Fruit fly (Drosophila melanogaster) whole organism, embryonic: ENCODE measurements around the gene CG14805.

Experiments
- Atf6 ChIP-seq: fragments of 200-800 bp; sonication (Bioruptor generic); IDR thresholded peaks from 2 replicates; pipeline ENCODE4 v1.3.6; 2022; ENCODE audit warnings: missing biosample characterization, missing genetic modification characterization
- BtbVII ChIP-seq: fragments of 200-800 bp; sonication (Bioruptor generic); optimal IDR thresholded peaks from 3 replicates; lab custom pipeline; 2017; ENCODE audit warnings: missing biosample characterization, mild to moderate bottlenecking, missing genetic modification characterization
- CG10267 ChIP-seq: fragments of 200-800 bp; sonication (Bioruptor generic); optimal IDR thresholded peaks from 2 replicates; lab custom pipeline; 2018; ENCODE audit warnings: missing biosample characterization, mild to moderate bottlenecking, missing genetic modification characterization, moderate library complexity
- CG10321 ChIP-seq: fragments of 200-800 bp; sonication (Bioruptor generic); IDR thresholded peaks from 2 replicates; pipeline ENCODE4 v1.3.6; 2022; ENCODE audit warnings: missing biosample characterization, missing genetic modification characterization
- CG10431 ChIP-seq: fragments of 200-800 bp; sonication (Bioruptor generic); optimal IDR thresholded peaks from 3 replicates; lab custom pipeline; 2018; ENCODE audit warnings: missing biosample characterization, mild to moderate bottlenecking, missing genetic modification characterization
- CG10462 ChIP-seq: fragments of 200-800 bp; sonication (Bioruptor generic); optimal IDR thresholded peaks from 2 replicates; lab custom pipeline; 2016; ENCODE audit warnings: missing biosample characterization, missing genetic modification characterization
- CG10959 ChIP-seq: fragments of 200-800 bp; sonication (Bioruptor generic); IDR thresholded peaks from 2 replicates; pipeline ENCODE4 v1.3.6; 2022; ENCODE audit warnings: missing biosample characterization, missing genetic modification characterization
- CG12155 ChIP-seq: fragments of 200-800 bp; sonication (Bioruptor generic); optimal IDR thresholded peaks from 3 replicates; lab custom pipeline; 2016; ENCODE audit warnings: missing biosample characterization, missing genetic modification characterization
- CG12942 ChIP-seq: fragments of 200-800 bp; sonication (Bioruptor generic); optimal IDR thresholded peaks from 3 replicates; lab custom pipeline; 2016; ENCODE audit warnings: missing biosample characterization, missing genetic modification characterization
- CG1602 ChIP-seq: fragments of 200-800 bp; sonication (Bioruptor generic); optimal IDR thresholded peaks from 3 replicates; lab custom pipeline; 2016; ENCODE audit warnings: missing biosample characterization, missing genetic modification characterization
- CG1647 ChIP-seq: fragments of 200-800 bp; sonication (Bioruptor generic); optimal IDR thresholded peaks from 3 replicates; lab custom pipeline; 2016; ENCODE audit warnings: missing biosample characterization, missing genetic modification characterization
- CG17359 ChIP-seq: fragments of 200-800 bp; sonication (Bioruptor generic); optimal IDR thresholded peaks from 3 replicates; lab custom pipeline; 2018; ENCODE audit warnings: missing biosample characterization, mild to moderate bottlenecking, missing genetic modification characterization, moderate library complexity
- CG17612 ChIP-seq: fragments of 200-800 bp; sonication (Bioruptor generic); IDR thresholded peaks from 2 replicates; pipeline ENCODE4 v1.3.6; 2022; ENCODE audit warnings: missing biosample characterization, missing genetic modification characterization
- CG31365 ChIP-seq: fragments of 200-800 bp; sonication (Bioruptor generic); optimal IDR thresholded peaks from 2 replicates; lab custom pipeline; 2018; ENCODE audit warnings: missing biosample characterization, mild to moderate bottlenecking, missing genetic modification characterization
- CG5180 ChIP-seq: fragments of 200-800 bp; sonication (Bioruptor generic); optimal IDR thresholded peaks from 3 replicates; lab custom pipeline; 2017; ENCODE audit warnings: missing biosample characterization, missing genetic modification characterization, mild to moderate bottlenecking, moderate library complexity, missing genetic modification reagents
- CG6272 ChIP-seq: fragments of 200-800 bp; sonication (Bioruptor generic); IDR thresholded peaks from 2 replicates; pipeline ENCODE4 v1.3.6; 2022; ENCODE audit warnings: missing biosample characterization, missing genetic modification characterization
- CG9727 ChIP-seq: fragments of 200-800 bp; sonication (Bioruptor generic); optimal IDR thresholded peaks from 3 replicates; lab custom pipeline; 2017; ENCODE audit warnings: missing biosample characterization, mild to moderate bottlenecking, missing genetic modification characterization
- CG9817 ChIP-seq: fragments of 200-800 bp; sonication (Bioruptor generic); optimal IDR thresholded peaks from 2 replicates; lab custom pipeline; 2018; ENCODE audit warnings: missing biosample characterization, mild to moderate bottlenecking, missing genetic modification characterization, moderate library complexity
- D19A ChIP-seq: fragments of 200-800 bp; optimal IDR thresholded peaks from 3 replicates; lab custom pipeline; 2019; ENCODE audit warnings: missing biosample characterization, mild to moderate bottlenecking, missing genetic modification characterization, moderate library complexity
- Dad ChIP-seq: fragments of 200-800 bp; sonication (Bioruptor generic); optimal IDR thresholded peaks from 3 replicates; lab custom pipeline; 2016; ENCODE audit warnings: missing biosample characterization, missing genetic modification characterization
- Doc3 ChIP-seq: fragments of 200-800 bp; sonication (Bioruptor generic); IDR thresholded peaks from 3 replicates; pipeline ENCODE4 v1.3.6; 2022; ENCODE audit warnings: missing biosample characterization, missing genetic modification characterization; ENCODE audit not compliant: partially characterized antibody
- Drgx ChIP-seq: fragments of 200-800 bp; sonication (Bioruptor generic); IDR thresholded peaks from 2 replicates; pipeline ENCODE4 v1.3.6; 2022; ENCODE audit warnings: missing biosample characterization, missing genetic modification characterization
- E2f1 ChIP-seq: fragments of 200-800 bp; sonication (Bioruptor generic); IDR thresholded peaks from 2 replicates; pipeline ENCODE4 v1.3.6; 2022; ENCODE audit warnings: missing biosample characterization, missing genetic modification characterization
- GATAe ChIP-seq: fragments of 200-800 bp; sonication (Bioruptor generic); conservative IDR thresholded peaks from 2 replicates; pipeline ENCODE4 v1.3.6; 2022; ENCODE audit warnings: missing biosample characterization, missing genetic modification characterization
- MBD-R2 ChIP-seq: fragments of 200-800 bp; sonication (Bioruptor generic); IDR thresholded peaks from 2 replicates; pipeline ENCODE4 v1.3.6; 2022; ENCODE audit warnings: missing biosample characterization, missing genetic modification characterization
- MTF-1 ChIP-seq: fragments of 200-800 bp; sonication (Bioruptor generic); optimal IDR thresholded peaks from 2 replicates; lab custom pipeline; 2018; ENCODE audit warnings: missing biosample characterization, mild to moderate bottlenecking, missing genetic modification characterization, borderline replicate concordance
- Mrtf ChIP-seq: fragments of 200-800 bp; sonication (Bioruptor generic); IDR thresholded peaks from 3 replicates; pipeline ENCODE4 v1.3.6; 2022; ENCODE audit warnings: missing biosample characterization, missing genetic modification characterization
- Rx ChIP-seq: fragments of 200-800 bp; sonication (Bioruptor generic); IDR thresholded peaks from 2 replicates; pipeline ENCODE4 v1.3.6; 2022; ENCODE audit warnings: missing biosample characterization, missing genetic modification characterization
- Six4 ChIP-seq: fragments of 200-800 bp; sonication (Bioruptor generic); optimal IDR thresholded peaks from 2 replicates; lab custom pipeline; 2016; ENCODE audit warnings: missing biosample characterization, missing genetic modification characterization
- Spps ChIP-seq: fragments of 200-800 bp; sonication (Bioruptor generic); optimal IDR thresholded peaks from 2 replicates; lab custom pipeline; 2018; ENCODE audit warnings: missing biosample characterization, mild to moderate bottlenecking, missing genetic modification characterization
- Sry-β ChIP-seq: fragments of 200-800 bp; sonication (Bioruptor generic); optimal IDR thresholded peaks from 2 replicates; lab custom pipeline; 2018; ENCODE audit warnings: missing biosample characterization, mild to moderate bottlenecking, missing genetic modification characterization, moderate library complexity
- Tbp ChIP-seq: fragments of >200 bp; optimal IDR thresholded peaks from 2 replicates; lab custom pipeline; 2018; ENCODE audit warnings: missing biosample characterization, missing genetic modification characterization
- gce ChIP-seq: fragments of 200-800 bp; sonication (Bioruptor generic); IDR thresholded peaks from 3 replicates; pipeline ENCODE4 v1.3.6; 2022; ENCODE audit warnings: missing biosample characterization, missing genetic modification characterization
- gcm2 ChIP-seq: fragments of 200-800 bp; sonication (Bioruptor generic); optimal IDR thresholded peaks from 2 replicates; lab custom pipeline; 2016; ENCODE audit warnings: missing biosample characterization, missing genetic modification characterization
- gem ChIP-seq: fragments of 200-800 bp; sonication (Bioruptor generic); optimal IDR thresholded peaks from 2 replicates; lab custom pipeline; 2019; ENCODE audit warnings: missing biosample characterization, mild to moderate bottlenecking, missing genetic modification characterization, moderate library complexity
- hbn ChIP-seq: fragments of 200-800 bp; sonication (Bioruptor generic); IDR thresholded peaks from 2 replicates; pipeline ENCODE4 v1.3.6; 2022; ENCODE audit warnings: missing biosample characterization, missing genetic modification characterization; ENCODE audit not compliant: partially characterized antibody
- hkb ChIP-seq, 2 experiments: fragments of 200-800 bp in 1 of 2; fragments of >200 bp in 1 of 2; sonication (Bioruptor generic) in 1 of 2; IDR thresholded peaks in 1 of 2; optimal IDR thresholded peaks in 1 of 2; 2 replicates each; pipeline versions ENCODE4 v1.3.6 to Lab custom; 2017 to 2022; ENCODE audit warnings: missing biosample characterization in 1 of 2, missing genetic modification characterization in 1 of 2
- inv ChIP-seq: fragments of 200-800 bp; sonication (Bioruptor generic); IDR thresholded peaks from 2 replicates; pipeline ENCODE4 v1.3.6; 2022; ENCODE audit warnings: missing biosample characterization, missing genetic modification characterization; ENCODE audit not compliant: partially characterized antibody
- lilli ChIP-seq: fragments of 200-800 bp; sonication (Bioruptor generic); optimal IDR thresholded peaks from 3 replicates; lab custom pipeline; 2016; ENCODE audit warnings: missing biosample characterization, missing genetic modification characterization
- maf-S ChIP-seq: fragments of 200-800 bp; sonication (Bioruptor generic); optimal IDR thresholded peaks from 2 replicates; lab custom pipeline; 2016; ENCODE audit warnings: missing biosample characterization, missing genetic modification characterization
- oc ChIP-seq: fragments of 200-800 bp; sonication (Bioruptor generic); optimal IDR thresholded peaks from 2 replicates; lab custom pipeline; 2018; ENCODE audit warnings: missing biosample characterization, mild to moderate bottlenecking, missing genetic modification characterization, moderate library complexity
- prd ChIP-seq, 3 experiments: fragments of >200 bp in 2 of 3; fragments of 200-800 bp in 1 of 3; sonication (Bioruptor generic) in 1 of 3; optimal IDR thresholded peaks in 2 of 3; IDR thresholded peaks in 1 of 3; 2 replicates in 2 of 3; 3 replicates in 1 of 3; pipeline versions ENCODE4 v1.3.6 to Lab custom; 2017 to 2022; ENCODE audit warnings: missing biosample characterization in 1 of 3, missing genetic modification characterization in 1 of 3
- ranshi ChIP-seq: fragments of 200-800 bp; sonication (Bioruptor generic); IDR thresholded peaks from 2 replicates; pipeline ENCODE4 v1.3.6; 2022; ENCODE audit warnings: missing biosample characterization, missing genetic modification characterization
- rib ChIP-seq: fragments of 200-800 bp; sonication (Bioruptor generic); IDR thresholded peaks from 2 replicates; pipeline ENCODE4 v1.3.6; 2022; ENCODE audit warnings: missing biosample characterization, missing genetic modification characterization
- ro ChIP-seq: fragments of 200-800 bp; sonication (Bioruptor generic); IDR thresholded peaks from 2 replicates; pipeline ENCODE4 v1.3.6; 2022; ENCODE audit warnings: missing biosample characterization, missing genetic modification characterization
- sd ChIP-seq: fragments of 200-800 bp; sonication (Bioruptor generic); optimal IDR thresholded peaks from 3 replicates; lab custom pipeline; 2018; ENCODE audit warnings: missing biosample characterization, mild to moderate bottlenecking, missing genetic modification characterization, moderate library complexity
- slp2 ChIP-seq: fragments of 200-800 bp; sonication (Bioruptor generic); optimal IDR thresholded peaks from 2 replicates; lab custom pipeline; 2016; ENCODE audit warnings: missing biosample characterization, missing genetic modification characterization
- sug ChIP-seq: fragments of 200-800 bp; optimal IDR thresholded peaks from 2 replicates; lab custom pipeline; 2019; ENCODE audit warnings: missing biosample characterization, mild to moderate bottlenecking, missing genetic modification characterization, moderate library complexity
- tin ChIP-seq: fragments of 200-800 bp; sonication (Bioruptor generic); optimal IDR thresholded peaks from 3 replicates; lab custom pipeline; 2016; ENCODE audit warnings: missing biosample characterization, missing genetic modification characterization
- trem ChIP-seq: fragments of 200-800 bp; optimal IDR thresholded peaks from 3 replicates; lab custom pipeline; 2019; ENCODE audit warnings: missing biosample characterization, mild to moderate bottlenecking, missing genetic modification characterization, moderate library complexity
- yki ChIP-seq: fragments of >200 bp; optimal IDR thresholded peaks from 3 replicates; lab custom pipeline; 2018

CG14805 gene

dm6 chrX:1873515-1874126 is 3.5 kb upstream of the CG14805 start, which contains the start of the genes Pgam5 and Vps26 (continued):
- no peak for TF ChIP-seq tin (GFP tag; lab: Kevin White, UChicago)
- no peak for TF ChIP-seq Tbp (GFP tag; lab: Kevin White, UChicago)
- no peak for TF ChIP-seq E2f1 (GFP tag; lab: Robert Waterston, UW)
- TF ChIP-seq yki (lab: Kevin White, UChicago): no peak
- TF ChIP-seq lilli: no peak
- no peak for TF ChIP-seq Six4
- TF ChIP-seq slp2: no peak
- TF ChIP-seq CG9727: no peak
- TF ChIP-seq maf-S (GFP tag; lab: Kevin White, UChicago): no peak
- no peak for TF ChIP-seq prd (optimal IDR thresholded peaks at IDR 0.05; lab: Kevin White, UChicago)
- TF ChIP-seq prd (GFP tag; IDR thresholded peaks at IDR 0.05; lab: Robert Waterston, UW): no peak
- no peak for TF ChIP-seq D19A (tag; lab: Kevin White, UChicago)
- TF ChIP-seq Mrtf (GFP tag; lab: Robert Waterston, UW): no peak
- no peak for TF ChIP-seq BtbVII (GFP tag; lab: Kevin White, UChicago)
- no peak for TF ChIP-seq CG12942
- no peak for TF ChIP-seq hbn (GFP tag; lab: Robert Waterston, UW)
- TF ChIP-seq CG5180: no peak
- no peak for TF ChIP-seq Spps (tag; lab: Kevin White, UChicago)
- peak; percentile 76 for TF ChIP-seq sd (tag; lab: Kevin White, UChicago)
- TF ChIP-seq CG1602 (GFP tag; lab: Kevin White, UChicago): no peak
- TF ChIP-seq CG10959 (GFP tag; lab: Robert Waterston, UW): no peak
- TF ChIP-seq rib (GFP tag; lab: Robert Waterston, UW): no peak
- TF ChIP-seq gem (tag; lab: Kevin White, UChicago): no peak
- no peak for TF ChIP-seq Rx
- no peak for TF ChIP-seq CG12155 (GFP tag; lab: Kevin White, UChicago)
- no peak for TF ChIP-seq Dad (GFP tag; lab: Kevin White, UChicago)
- TF ChIP-seq inv (GFP tag; lab: Robert Waterston, UW): no peak
- no peak for TF ChIP-seq CG10321 (GFP tag; lab: Robert Waterston, UW)
- no peak for TF ChIP-seq Doc3
- peak; percentile 39 for TF ChIP-seq CG10267 (tag; lab: Kevin White, UChicago)
- TF ChIP-seq oc (tag; lab: Kevin White, UChicago): no peak
- TF ChIP-seq gce (GFP tag; lab: Robert Waterston, UW): no peak
- no peak for TF ChIP-seq CG17612
- TF ChIP-seq ranshi (GFP tag; lab: Robert Waterston, UW): no peak
- no peak for TF ChIP-seq MTF-1 (GFP tag; lab: Kevin White, UChicago)
- no peak for TF ChIP-seq CG31365 (tag; lab: Kevin White, UChicago)
- TF ChIP-seq CG10462 (GFP tag; lab: Kevin White, UChicago): no peak
- TF ChIP-seq CG9817: no peak
- TF ChIP-seq CG17359 (tag; lab: Kevin White, UChicago): no peak
- TF ChIP-seq hkb (optimal IDR thresholded peaks at IDR 0.05; lab: Kevin White, UChicago): peak; percentile 15
- no peak for TF ChIP-seq hkb (GFP tag; IDR thresholded peaks at IDR 0.05; lab: Robert Waterston, UW)
- TF ChIP-seq ro (GFP tag; lab: Robert Waterston, UW): no peak
- TF ChIP-seq gcm2 (GFP tag; lab: Kevin White, UChicago): no peak
- no peak for TF ChIP-seq CG1647 (GFP tag; lab: Kevin White, UChicago)
- no peak for TF ChIP-seq Sry-β (GFP tag; lab: Kevin White, UChicago)
- no peak for TF ChIP-seq Atf6 (GFP tag; lab: Robert Waterston, UW)
- TF ChIP-seq CG10431 (GFP tag; lab: Kevin White, UChicago): no peak
- TF ChIP-seq Drgx (GFP tag; lab: Robert Waterston, UW): no peak
- peak; percentile 60 for TF ChIP-seq trem (tag; lab: Kevin White, UChicago)
- no peak for TF ChIP-seq CG6272 (GFP tag; lab: Robert Waterston, UW)
- no peak for TF ChIP-seq GATAe
- no peak for TF ChIP-seq sug (tag; lab: Kevin White, UChicago)
- peak; percentile 22 for TF ChIP-seq MBD-R2 (GFP tag; lab: Robert Waterston, UW)
